Fruit fly (Drosophila melanogaster) Kc167 (cell line): ENCODE results near the gene Cdc27.

ENCODE experiments used
- Myc ChIP-seq: fragments of >200 bp; optimal IDR thresholded peaks from 2 replicates; lab custom pipeline; 2017; ENCODE audit warnings: missing external identifiers
- Sin3A ChIP-seq: fragments of >200 bp; optimal IDR thresholded peaks from 2 replicates; lab custom pipeline; 2018; ENCODE audit warnings: missing external identifiers
- h ChIP-seq: fragments of >200 bp; optimal IDR thresholded peaks from 3 replicates; lab custom pipeline; 2018; ENCODE audit warnings: missing external identifiers
- insv ChIP-seq: fragments of >200 bp; optimal IDR thresholded peaks from 3 replicates; lab custom pipeline; 2018; ENCODE audit warnings: missing external identifiers
- psq ChIP-seq: fragments of >200 bp; optimal IDR thresholded peaks from 2 replicates; lab custom pipeline; 2017; ENCODE audit warnings: missing external identifiers
- ttk ChIP-seq: sonication (Bioruptor generic); optimal IDR thresholded peaks from 2 replicates; lab custom pipeline; 2017; ENCODE audit warnings: missing external identifiers

The Cdc27 gene

DNA sequence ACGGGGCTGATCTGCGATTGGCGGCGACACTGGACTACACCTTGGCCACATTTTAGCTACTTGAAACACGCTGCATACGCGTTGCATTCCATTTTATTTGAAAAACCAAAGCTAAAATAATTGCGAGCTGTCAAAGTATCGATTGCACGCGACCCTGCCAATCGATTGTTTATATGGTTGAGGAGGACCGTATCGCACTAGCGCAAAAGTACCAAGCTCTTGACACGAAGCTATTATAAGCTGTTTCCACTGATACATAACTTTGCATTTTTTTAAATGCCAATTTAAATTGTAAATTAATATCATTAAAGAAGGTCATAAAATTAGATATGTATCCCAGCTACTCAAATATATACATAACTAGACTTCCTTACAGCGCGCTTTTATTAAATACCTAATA lies at the start of gene Cdc27:
TSS of gene Cdc27 (minus strand) at position 174 of the 400 bp plus-strand sequence.
- TF ChIP-seq h (lab: Kevin White, UChicago) (no peak), psq (lab: Kevin White, UChicago) (no peak), Myc (lab: Kevin White, UChicago) (no peak), ttk (lab: Kevin White, UChicago) (no peak), insv (no peak), Sin3A (lab: Kevin White, UChicago) (no peak)

DNA sequence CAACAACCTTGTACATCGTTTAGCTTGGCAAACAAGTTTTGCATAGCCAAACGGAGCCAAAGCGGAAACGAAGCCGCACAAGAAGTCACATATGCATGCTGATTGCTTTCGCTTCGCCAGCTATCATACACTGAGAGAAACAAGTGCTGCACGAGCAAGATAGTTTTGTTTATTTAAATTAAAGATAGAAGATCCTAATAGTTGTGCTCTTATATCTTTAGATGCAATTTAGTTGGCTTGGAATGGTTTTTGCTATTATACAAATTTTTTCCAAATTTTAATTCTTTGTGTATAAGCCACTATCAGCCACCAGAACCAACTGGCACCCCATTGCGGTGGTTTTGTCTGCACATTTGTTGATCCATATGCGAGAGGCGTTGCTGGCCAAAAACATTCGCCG lies 34.4 kb upstream of the Cdc27 start:
- no peak for TF ChIP-seq Myc (lab: Kevin White, UChicago)
- TF ChIP-seq Sin3A (lab: Kevin White, UChicago), result no peak
- TF ChIP-seq insv, result no peak
- no peak for TF ChIP-seq psq (lab: Kevin White, UChicago)
- no peak for TF ChIP-seq ttk (lab: Kevin White, UChicago)
- no peak for TF ChIP-seq h (lab: Kevin White, UChicago)

DNA sequence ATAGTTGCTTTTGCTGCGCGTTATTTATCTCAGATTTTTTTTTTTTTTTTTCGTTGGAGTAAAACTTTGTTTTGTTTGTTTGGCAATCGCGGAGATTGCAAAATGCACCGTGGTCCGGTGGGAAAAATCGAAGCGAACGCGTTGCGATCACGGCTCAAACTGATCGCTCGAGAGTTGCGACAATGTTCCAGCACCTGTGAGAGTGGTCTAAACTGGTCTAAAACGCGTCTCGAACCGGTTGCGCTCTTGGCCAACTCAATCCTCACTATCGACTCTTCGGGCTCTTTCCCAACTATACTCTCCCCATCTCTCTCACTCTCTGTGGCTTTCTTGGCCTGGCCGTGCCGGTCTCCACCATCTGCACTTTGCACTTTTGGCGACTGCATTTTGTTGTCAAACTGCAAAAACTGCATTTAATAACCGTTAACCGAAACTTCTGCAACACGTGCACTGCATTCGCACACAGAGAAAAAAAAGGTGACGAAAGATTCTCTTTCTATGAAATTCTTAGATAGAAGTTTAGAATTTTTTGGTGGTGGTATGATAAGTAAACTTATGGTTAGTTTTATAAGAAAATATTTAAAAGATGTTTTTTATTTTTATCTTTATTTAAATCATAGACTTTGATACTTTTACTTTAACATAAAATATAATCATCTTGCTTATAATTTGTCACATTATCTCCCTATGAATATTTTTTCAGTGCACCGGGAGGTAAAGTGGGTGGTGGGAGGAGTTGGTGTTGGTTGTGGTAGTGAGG lies 14.8 kb upstream of the Cdc27 start, which contains the start of gene CG14830:
TSS of gene CG14830 (minus strand) at position 164 of the 760 bp plus-strand sequence.
- TF ChIP-seq insv (no peak), h (lab: Kevin White, UChicago) (no peak), Sin3A (lab: Kevin White, UChicago) (no peak), psq (lab: Kevin White, UChicago) (no peak), Myc (lab: Kevin White, UChicago) (no peak), ttk (lab: Kevin White, UChicago) (no peak)

DNA sequence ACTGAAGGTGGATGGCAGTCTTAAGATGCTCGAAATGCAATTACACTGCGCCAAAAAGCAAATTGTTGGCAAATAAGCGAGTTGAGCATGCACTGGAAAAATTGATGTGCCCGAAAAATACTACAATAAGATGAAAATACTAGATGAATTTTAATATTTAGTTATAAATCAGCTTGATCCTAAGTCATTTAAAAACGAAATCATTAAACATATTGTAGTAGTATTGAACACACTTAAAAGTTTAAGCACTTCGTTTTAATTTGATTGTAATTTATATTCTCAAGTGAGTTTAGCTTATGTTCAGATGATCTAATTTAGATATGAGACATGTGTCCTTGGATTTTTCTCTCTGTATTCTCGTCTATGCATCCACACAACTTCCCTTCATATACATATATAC lies 13.3 kb upstream of the Cdc27 start:
- TF ChIP-seq h (lab: Kevin White, UChicago) (no peak), Myc (lab: Kevin White, UChicago) (no peak), insv (no peak), Sin3A (lab: Kevin White, UChicago) (no peak), ttk (lab: Kevin White, UChicago) (no peak), psq (lab: Kevin White, UChicago) (no peak)

DNA sequence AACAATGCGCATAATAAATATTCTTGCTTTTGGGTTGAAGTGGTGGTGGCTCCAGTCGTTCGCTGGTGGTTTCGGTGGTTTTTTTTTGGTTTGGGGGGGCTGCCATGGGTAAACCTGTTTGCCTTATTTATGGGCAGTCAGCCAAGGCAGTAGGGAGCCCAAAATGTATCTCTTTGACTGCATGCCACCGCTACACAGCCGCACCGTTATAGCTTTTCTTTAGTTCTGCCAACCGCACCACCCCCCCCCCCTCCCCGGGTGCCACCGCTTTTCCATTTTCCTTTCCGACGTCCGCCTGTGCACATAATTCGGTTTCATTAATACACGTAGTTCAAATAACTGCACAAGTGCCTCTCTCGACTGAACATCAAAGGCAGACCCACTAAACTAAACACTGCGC lies 9.1 kb upstream of the Cdc27 start:
- no peak for TF ChIP-seq h (lab: Kevin White, UChicago)
- no peak for TF ChIP-seq ttk (lab: Kevin White, UChicago)
- TF ChIP-seq insv, result no peak
- no peak for TF ChIP-seq psq (lab: Kevin White, UChicago)
- TF ChIP-seq Myc (lab: Kevin White, UChicago), result no peak
- TF ChIP-seq Sin3A (lab: Kevin White, UChicago), result no peak

DNA sequence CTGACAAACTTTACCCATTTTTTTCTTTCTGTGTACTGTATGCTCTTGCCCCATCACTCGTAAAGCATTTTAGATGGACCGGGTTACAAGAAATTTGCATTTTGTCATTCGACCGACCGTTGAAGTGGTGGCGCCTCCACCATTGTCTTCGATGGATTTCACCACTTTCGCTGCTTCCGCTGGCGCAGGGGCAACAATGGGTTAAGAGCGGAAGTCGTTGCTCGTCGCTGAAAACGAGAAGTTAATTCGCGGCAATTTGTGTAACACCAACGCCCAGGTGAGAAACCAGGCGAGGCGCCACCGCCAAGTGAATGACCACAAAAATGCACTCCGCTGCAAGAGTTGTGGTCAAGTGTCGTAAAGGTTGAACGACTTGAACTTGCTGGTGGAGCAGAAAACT lies 5.6 kb upstream of the Cdc27 start:
- TF ChIP-seq Myc (lab: Kevin White, UChicago) (no peak), psq (lab: Kevin White, UChicago) (no peak), insv (no peak), Sin3A (lab: Kevin White, UChicago) (no peak), ttk (lab: Kevin White, UChicago) (no peak), h (lab: Kevin White, UChicago) (no peak)

DNA sequence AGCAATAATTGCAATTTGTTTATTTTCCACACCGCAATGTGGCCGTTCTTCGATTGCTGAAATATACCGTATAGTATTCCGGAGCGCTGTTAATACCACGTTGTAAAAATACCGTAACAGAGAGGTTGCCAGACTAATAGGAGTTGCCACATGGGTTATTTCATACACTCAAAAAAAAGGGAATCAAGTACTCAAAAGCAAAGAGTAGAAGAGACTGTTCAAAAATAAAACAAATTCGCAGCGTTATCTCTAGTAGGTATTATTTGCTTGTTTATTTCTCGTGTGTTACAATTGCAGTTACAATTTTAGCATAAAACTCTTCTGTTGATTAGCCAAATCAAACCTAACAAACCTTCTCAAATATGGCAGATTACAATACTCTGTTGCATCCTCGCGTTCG lies 1.3 kb upstream of the Cdc27 start, which contains the start of gene MED4:
TSS of gene MED4 (minus strand) at position 59 of the 400 bp plus-strand sequence.
- TF ChIP-seq ttk (lab: Kevin White, UChicago) (no peak), psq (lab: Kevin White, UChicago) (no peak), Myc (lab: Kevin White, UChicago) (no peak), insv (no peak), Sin3A (lab: Kevin White, UChicago) (no peak), h (lab: Kevin White, UChicago) (no peak)

DNA sequence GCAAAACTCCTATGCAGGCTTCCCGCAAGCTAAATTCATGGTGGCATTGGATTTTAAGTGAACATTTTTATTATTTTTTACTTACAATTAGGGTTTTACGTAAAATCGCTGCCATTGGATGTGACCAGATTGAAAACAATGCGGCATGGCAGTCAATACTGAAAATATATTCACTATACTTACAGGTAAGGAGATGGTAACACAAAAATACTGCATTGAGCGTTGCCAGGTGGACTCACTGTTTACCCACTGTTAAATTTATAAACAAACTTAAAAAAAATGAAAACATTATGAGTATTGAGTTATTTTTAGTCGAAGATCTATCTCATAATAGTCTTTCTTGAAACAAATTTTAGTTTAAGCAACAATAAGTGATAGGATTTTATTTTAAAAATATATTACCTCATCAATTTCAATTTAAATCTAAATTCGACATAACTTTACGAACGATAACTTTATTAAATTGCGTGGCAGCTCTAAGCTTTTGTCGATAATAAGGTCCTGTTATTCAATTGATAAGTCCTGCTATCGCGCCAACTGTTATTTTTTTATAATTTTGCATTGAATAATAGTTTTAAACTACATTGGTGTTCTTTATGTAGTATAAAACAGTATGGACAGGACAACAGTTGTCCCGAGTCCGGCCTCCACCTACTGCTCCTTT lies 5.2 kb downstream of the Cdc27 start, which contains the start of the genes mRpL50 and mei-P22:
TSS of gene mRpL50 (minus strand) at position 159 of the 664 bp plus-strand sequence.
TSS of gene mei-P22 (plus strand) at position 614 of the 664 bp plus-strand sequence.
- TF ChIP-seq h (lab: Kevin White, UChicago) (no peak), insv (no peak), Sin3A (lab: Kevin White, UChicago) (no peak), Myc (lab: Kevin White, UChicago) (no peak), ttk (lab: Kevin White, UChicago) (no peak), psq (lab: Kevin White, UChicago) (no peak)

DNA sequence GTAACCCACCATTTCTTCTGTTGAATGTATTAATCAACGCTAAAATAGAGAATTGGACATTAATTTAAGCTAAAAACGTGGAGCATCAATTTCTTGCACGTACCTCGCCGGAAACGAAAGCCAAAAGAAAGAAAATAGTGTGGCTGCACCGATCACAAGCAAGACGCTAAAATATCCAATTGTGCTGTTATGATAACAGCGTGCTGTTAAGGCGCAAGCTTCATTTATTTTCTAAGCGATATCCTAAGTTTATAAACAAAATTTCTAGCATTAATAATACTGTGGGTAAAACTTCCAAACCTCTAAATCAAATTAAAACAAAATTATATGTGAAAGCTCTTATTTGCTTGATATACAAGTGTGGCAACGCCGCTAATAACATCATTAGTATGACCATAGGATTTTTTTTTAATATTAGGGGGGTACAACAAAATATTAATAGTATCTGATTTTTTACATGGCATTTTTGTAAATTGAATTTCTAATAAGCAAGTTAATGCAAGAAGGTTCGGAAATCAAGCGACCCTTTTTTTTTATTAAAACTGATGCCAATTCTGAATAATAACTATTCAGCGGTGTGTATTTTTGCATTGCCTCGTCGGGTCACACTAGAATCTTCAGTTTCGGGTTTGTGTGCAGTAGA lies 7.8 kb downstream of the Cdc27 start, which contains the start of the genes RpL18 and Neos:
TSS of gene RpL18 (minus strand) at position 135 of the 643 bp plus-strand sequence.
TSS of gene Neos (plus strand) at position 412 of the 643 bp plus-strand sequence.
- no peak for TF ChIP-seq insv
- no peak for TF ChIP-seq psq (lab: Kevin White, UChicago)
- TF ChIP-seq ttk (lab: Kevin White, UChicago), result no peak
- TF ChIP-seq Sin3A (lab: Kevin White, UChicago), result no peak
- TF ChIP-seq h (lab: Kevin White, UChicago), result no peak
- no peak for TF ChIP-seq Myc (lab: Kevin White, UChicago)

DNA sequence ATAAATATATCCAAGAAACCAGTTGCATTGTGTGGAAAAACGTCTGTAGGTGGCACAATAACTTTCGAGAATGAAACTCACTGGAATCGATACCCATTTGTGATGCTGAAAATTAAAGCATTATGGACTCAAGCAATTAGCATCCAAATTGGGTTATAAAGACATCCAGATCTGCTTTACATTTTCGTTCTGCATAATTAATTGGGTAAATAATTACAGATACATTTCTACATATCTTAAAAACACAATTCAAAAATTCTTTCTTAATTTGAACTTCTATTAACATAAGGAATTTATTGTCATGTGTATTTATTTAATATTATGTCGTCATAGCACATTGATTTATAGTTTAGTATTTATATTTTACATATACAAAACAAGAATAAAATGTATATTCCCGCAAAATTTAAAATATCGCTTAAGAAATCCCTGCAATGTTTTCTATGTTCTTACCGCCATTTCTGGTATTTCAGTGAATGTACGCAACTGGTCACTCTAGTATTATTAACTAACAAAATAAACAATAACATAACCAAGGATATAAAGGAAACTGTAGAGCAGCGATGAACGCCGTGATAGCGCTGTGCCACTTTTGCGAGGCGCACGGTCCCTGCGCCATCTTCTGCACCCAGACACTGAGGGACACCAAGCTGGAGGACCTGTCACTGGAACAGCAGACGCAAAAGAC lies 10.9 kb downstream of the Cdc27 start, which contains the start of the genes CG14829 and BHD:
TSS of gene CG14829 (minus strand) at position 51 of the 688 bp plus-strand sequence.
TSS of gene BHD (plus strand) at position 471 of the 688 bp plus-strand sequence.
- TF ChIP-seq Myc (lab: Kevin White, UChicago) (no peak), ttk (lab: Kevin White, UChicago) (no peak), insv (no peak), psq (lab: Kevin White, UChicago) (no peak), h (lab: Kevin White, UChicago) (no peak), Sin3A (lab: Kevin White, UChicago) (no peak)
